Fruit fly (Drosophila melanogaster): ENCODE data around the gene CG42507.
A peak's percentile ranks its signal among the peaks of the same experiment; 100 is the strongest.

Gene CG42507

DNA sequence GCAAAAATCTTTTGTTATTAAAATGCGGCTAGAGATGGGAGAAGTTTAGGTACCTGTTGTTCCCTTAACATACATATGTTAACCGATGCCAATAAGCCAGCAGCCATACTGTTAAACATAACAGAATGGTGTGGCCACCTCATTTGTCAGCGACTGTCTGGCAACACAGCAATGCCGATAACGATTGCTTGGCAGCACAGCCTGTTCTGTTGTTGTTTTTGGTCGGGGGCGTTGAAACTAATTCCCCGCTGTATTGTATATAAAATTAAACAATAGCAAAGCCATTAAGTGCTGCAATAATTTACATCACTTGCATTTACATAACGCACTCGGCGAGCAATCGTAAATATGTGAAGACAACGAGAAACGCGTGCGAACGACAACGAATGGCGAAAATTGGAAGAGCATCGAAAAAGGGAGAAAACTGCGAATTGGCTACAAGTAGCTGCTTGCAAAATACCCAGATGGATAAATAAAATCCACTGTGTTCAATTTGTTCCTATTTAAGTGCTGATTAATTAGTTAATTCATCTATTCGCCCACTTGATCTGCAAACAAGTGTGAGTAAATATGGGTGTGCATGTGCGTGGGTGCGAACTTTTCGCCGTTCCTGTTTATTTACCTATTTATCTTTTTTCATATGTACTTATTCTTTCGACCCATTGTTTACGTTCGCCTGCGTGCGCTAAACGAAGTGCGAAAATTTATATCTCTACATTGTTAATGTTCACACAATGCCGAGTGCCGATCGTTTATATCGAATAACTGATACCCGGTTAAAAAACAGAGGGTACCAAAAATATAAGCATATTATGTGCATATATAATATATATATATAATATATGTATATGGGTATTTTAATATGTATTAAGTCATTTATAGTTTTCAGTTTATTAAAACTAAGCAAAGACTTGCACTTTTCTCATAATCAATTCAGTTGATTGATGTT, 4.3 kb upstream of the CG42507 start, which contains the start of the genes Tsen34 and Mgat4a (continued):
- TF ChIP-seq nerfin-2 (GFP tag; IDR thresholded peaks at IDR 0.05; ENCODE audit: partially characterized antibody) (peak; percentile 44; the same call in 1 of the 2 replicates), lbe (GFP tag; optimal IDR thresholded peaks at IDR 0.05) (no peak), cad (GFP tag; optimal IDR thresholded peaks at IDR 0.05) (no peak), ara (GFP tag; IDR thresholded peaks at IDR 0.05) (no peak), CG12659 (GFP tag; optimal IDR thresholded peaks at IDR 0.05) (peak; percentile 66), run (tag; optimal IDR thresholded peaks at IDR 0.05) (no peak), CG4424 (GFP tag; optimal IDR thresholded peaks at IDR 0.05) (no peak), unc-4 (GFP tag; IDR thresholded peaks at IDR 0.05; ENCODE audit: partially characterized antibody) (peak; percentile 66), h (optimal IDR thresholded peaks at IDR 0.05) (no peak), CG10147 (GFP tag; optimal IDR thresholded peaks at IDR 0.05) (no peak), bbx (GFP tag; IDR thresholded peaks at IDR 0.05; ENCODE audit: partially characterized antibody) (peak; percentile 73), CG7786 (GFP tag; optimal IDR thresholded peaks at IDR 0.05) (peak; percentile 41), sisA (GFP tag; IDR thresholded peaks at IDR 0.05) (no peak), CG2712 (tag; optimal IDR thresholded peaks at IDR 0.05) (peak; percentile 10), CG12104 (GFP tag; optimal IDR thresholded peaks at IDR 0.05) (peak; percentile 33), CG1603 (tag; optimal IDR thresholded peaks at IDR 0.05) (no peak), HmgD (GFP tag; optimal IDR thresholded peaks at IDR 0.05) (no peak), CG6683 (GFP tag; optimal IDR thresholded peaks at IDR 0.05) (peak; percentile 42), cas (GFP tag; IDR thresholded peaks at IDR 0.05) (peak; percentile 47; the same call in 1 of the 2 replicates), pzg (GFP tag; optimal IDR thresholded peaks at IDR 0.05) (peak; percentile 95), grau (tag; optimal IDR thresholded peaks at IDR 0.05) (no peak), CG13123 (GFP tag; optimal IDR thresholded peaks at IDR 0.05) (no peak), sna (GFP tag; IDR thresholded peaks at IDR 0.05; ENCODE audit: partially characterized antibody) (0 out of 2 replicates have a peak, but pooled peaks have one; percentile 28), phol (tag; optimal IDR thresholded peaks at IDR 0.05) (peak; percentile 37), CG34422 (GFP tag; IDR thresholded peaks at IDR 0.05) (peak; percentile 37; the same call in 1 of the 3 replicates), Lhr (GFP tag; optimal IDR thresholded peaks at IDR 0.05) (no peak), cwo (GFP tag; optimal IDR thresholded peaks at IDR 0.05) (peak; percentile 39), CG7928 (GFP tag; optimal IDR thresholded peaks at IDR 0.05) (peak; percentile 27), br (optimal IDR thresholded peaks at IDR 0.05) (no peak), TFAM (GFP tag; optimal IDR thresholded peaks at IDR 0.05) (no peak), CG7271 (tag; optimal IDR thresholded peaks at IDR 0.05) (no peak), CG16863 (GFP tag; optimal IDR thresholded peaks at IDR 0.05) (no peak), H15 (GFP tag; IDR thresholded peaks at IDR 0.05) (no peak), CG8388 (GFP tag; optimal IDR thresholded peaks at IDR 0.05) (peak; percentile 87), CG11696 (GFP tag; IDR thresholded peaks at IDR 0.05) (0 out of 2 replicates have a peak, but pooled peaks have one; percentile 13), pfk (GFP tag; optimal IDR thresholded peaks at IDR 0.05) (peak; percentile 51), CG2116 (GFP tag; optimal IDR thresholded peaks at IDR 0.05) (peak; percentile 71), Doc2 (GFP tag; IDR thresholded peaks at IDR 0.05) (no peak), Fer1 (GFP tag; optimal IDR thresholded peaks at IDR 0.05) (peak; percentile 69), Mad (GFP tag; optimal IDR thresholded peaks at IDR 0.05) (no peak), Lpt (GFP tag; optimal IDR thresholded peaks at IDR 0.05) (no peak), gcm (GFP tag; optimal IDR thresholded peaks at IDR 0.05) (no peak), CG11085 (GFP tag; IDR thresholded peaks at IDR 0.05) (0 out of 2 replicates have a peak, but pooled peaks have one; percentile 33), CG3281 (GFP tag; optimal IDR thresholded peaks at IDR 0.05) (peak; percentile 78), Ravus (GFP tag; IDR thresholded peaks at IDR 0.05) (no peak), onecut (GFP tag; IDR thresholded peaks at IDR 0.05) (no peak), bcd (GFP tag; optimal IDR thresholded peaks at IDR 0.05) (no peak), CG13894 (tag; optimal IDR thresholded peaks at IDR 0.05) (no peak), ap (GFP tag; IDR thresholded peaks at IDR 0.05) (no peak)
